Worm (Caenorhabditis elegans) whole organism, L4/young adult: ENCODE measurements around the gene pyk-2.
A peak's percentile ranks its signal among the peaks of the same experiment; 100 is the strongest.

Source experiments
- W03F9.2 ChIP-seq: fragments of 150-350 bp; optimal IDR thresholded peaks from 2 replicates; lab custom pipeline; 2014; ENCODE audit warnings: missing biosample characterization, missing genetic modification characterization
- dao-5 ChIP-seq: sonication (generic microtip); optimal IDR thresholded peaks from 2 replicates; lab custom pipeline; 2016; ENCODE audit warnings: missing genotype, missing genetic modification characterization, moderate library complexity, missing compliant biosample characterization
- him-1 ChIP-seq: sonication (generic microtip); optimal IDR thresholded peaks from 2 replicates; lab custom pipeline; 2016; ENCODE audit warnings: missing genotype, missing genetic modification reagents, missing genetic modification characterization, missing compliant biosample characterization

pyk-2 gene

ce11 chrIV:10909708-10910107, at the start of gene pyk-2:
Gene pyk-2 (plus strand): TSS chrIV:10909913.
- TF ChIP-seq dao-5 (no peak), W03F9.2 (tag; lab: Kevin White, UChicago) (no peak), him-1 (no peak)

ce11 chrIV:10861102-10861501, 48.6 kb upstream of the pyk-2 start, which contains the start of gene rbm-22:
Gene rbm-22 (plus strand): TSS chrIV:10861402.
- TF ChIP-seq W03F9.2 (tag; lab: Kevin White, UChicago) (no peak), dao-5 (no peak), him-1 (no peak)

ce11 chrIV:10864031-10864430, 45.7 kb upstream of the pyk-2 start, which contains the start of gene nish-1:
Gene nish-1 (plus strand): TSS chrIV:10864331.
- TF ChIP-seq dao-5: no peak
- TF ChIP-seq W03F9.2 (tag; lab: Kevin White, UChicago): no peak
- TF ChIP-seq him-1: no peak

- TF ChIP-seq dao-5: no peak
- TF ChIP-seq W03F9.2 (tag; lab: Kevin White, UChicago): no peak
- TF ChIP-seq him-1: no peak
These were observed 42.2 kb upstream of the pyk-2 start for ce11 chrIV:10867370-10868146.

- no peak for TF ChIP-seq him-1
- TF ChIP-seq dao-5: no peak
- no peak for TF ChIP-seq W03F9.2 (tag; lab: Kevin White, UChicago)
These were observed 41.0 kb upstream of the pyk-2 start, which contains the start of gene F13E9.11 for ce11 chrIV:10868629-10869251. Gene F13E9.11 (minus strand): TSS chrIV:10869135.

- no peak for TF ChIP-seq W03F9.2 (tag; lab: Kevin White, UChicago)
- no peak for TF ChIP-seq dao-5
- no peak for TF ChIP-seq him-1
These were observed 40.1 kb upstream of the pyk-2 start for ce11 chrIV:10869642-10870041.

ce11 chrIV:10870158-10870557, 39.6 kb upstream of the pyk-2 start:
- no peak for TF ChIP-seq dao-5
- TF ChIP-seq him-1: peak; percentile 1
- TF ChIP-seq W03F9.2 (tag; lab: Kevin White, UChicago): no peak

- TF ChIP-seq dao-5: no peak
- no peak for TF ChIP-seq W03F9.2 (tag; lab: Kevin White, UChicago)
- TF ChIP-seq him-1: no peak
These were observed 35.2 kb upstream of the pyk-2 start, which contains the start of gene F13E9.12 for ce11 chrIV:10874527-10874926. Gene F13E9.12 (minus strand): TSS chrIV:10874627.

- TF ChIP-seq him-1 (no peak), W03F9.2 (tag; lab: Kevin White, UChicago) (no peak), dao-5 (no peak)
These were observed 32.9 kb upstream of the pyk-2 start, which contains the start of gene fipr-14 for ce11 chrIV:10876844-10877243. Gene fipr-14 (plus strand): TSS chrIV:10877144.

- no peak for TF ChIP-seq him-1
These were observed 30.2 kb upstream of the pyk-2 start, which contains the start of gene sdz-13 for ce11 chrIV:10879542-10879941. Gene sdz-13 (minus strand): TSS chrIV:10879642.

ce11 chrIV:10880264-10880663, 29.4 kb upstream of the pyk-2 start, which contains the start of gene fipr-15:
Gene fipr-15 (plus strand): TSS chrIV:10880564.
- no peak for TF ChIP-seq dao-5
- no peak for TF ChIP-seq him-1
- no peak for TF ChIP-seq W03F9.2 (tag; lab: Kevin White, UChicago)

- TF ChIP-seq him-1: no peak
- TF ChIP-seq W03F9.2 (tag; lab: Kevin White, UChicago): no peak
- no peak for TF ChIP-seq dao-5
These were observed 28.5 kb upstream of the pyk-2 start, which contains the start of gene F13E9.13 for ce11 chrIV:10881230-10881629. Gene F13E9.13 (plus strand): TSS chrIV:10881546.

ce11 chrIV:10884263-10884662, 25.4 kb upstream of the pyk-2 start, which contains the start of gene F13E9.5:
Gene F13E9.5 (minus strand): TSS chrIV:10884363.
- TF ChIP-seq dao-5: no peak
- no peak for TF ChIP-seq him-1
- no peak for TF ChIP-seq W03F9.2 (tag; lab: Kevin White, UChicago)

ce11 chrIV:10885915-10886314, 23.8 kb upstream of the pyk-2 start, which contains the start of gene srlf-11:
Gene srlf-11 (minus strand): TSS chrIV:10886015.
- no peak for TF ChIP-seq him-1
- no peak for TF ChIP-seq W03F9.2 (tag; lab: Kevin White, UChicago)
- TF ChIP-seq dao-5: no peak

ce11 chrIV:10887285-10887684, 22.4 kb upstream of the pyk-2 start, which contains the start of gene F13E9.16:
Gene F13E9.16 (minus strand): TSS chrIV:10887385.
- TF ChIP-seq W03F9.2 (tag; lab: Kevin White, UChicago): no peak
- TF ChIP-seq him-1: no peak
- TF ChIP-seq dao-5: no peak
